Fruit fly (Drosophila melanogaster): ENCODE measurements around the gene CG7650.

- TF ChIP-seq Pif1A (GFP tag; optimal IDR thresholded peaks at IDR 0.05): no peak
- TF ChIP-seq Snoo (tag; optimal IDR thresholded peaks at IDR 0.05): no peak
- no peak for TF ChIP-seq EcR (GFP tag; optimal IDR thresholded peaks at IDR 0.05)
- TF ChIP-seq CG17806 (tag; optimal IDR thresholded peaks at IDR 0.05): no peak
- no peak for TF ChIP-seq CG15710 (tag; optimal IDR thresholded peaks at IDR 0.05)
- TF ChIP-seq CG14655 (GFP tag; optimal IDR thresholded peaks at IDR 0.05): no peak
- no peak for TF ChIP-seq Pif1B (GFP tag; optimal IDR thresholded peaks at IDR 0.05)
- no peak for TF ChIP-seq CG10348 (GFP tag; IDR thresholded peaks at IDR 0.05)
Observed at dm6 chr3L:15624944-15625610, 14.9 kb upstream of the CG7650 start.

Measured in whole organism, pupa.